Worm (Caenorhabditis elegans) whole organism, L1 larva: ENCODE measurements around the gene mdf-2.

Source experiments
- C04F5.9 ChIP-seq: sonication (generic microtip); optimal IDR thresholded peaks from 2 replicates; lab custom pipeline; 2016; ENCODE audit warnings: missing genetic modification characterization, missing compliant biosample characterization
- F16B12.6 ChIP-seq: fragments of 150-350 bp; optimal IDR thresholded peaks from 2 replicates; lab custom pipeline; 2014; ENCODE audit warnings: missing biosample characterization, missing genetic modification characterization
- Y116A8C.19 ChIP-seq: sonication (generic microtip); optimal IDR thresholded peaks from 2 replicates; lab custom pipeline; 2016; ENCODE audit warnings: missing compliant biosample characterization, missing genetic modification characterization, borderline replicate concordance
- aly-2 ChIP-seq: fragments of 150-350 bp; optimal IDR thresholded peaks from 2 replicates; lab custom pipeline; 2014; ENCODE audit warnings: missing biosample characterization, missing genetic modification characterization
- blmp-1 ChIP-seq: fragments of 150-350 bp; optimal IDR thresholded peaks from 2 replicates; lab custom pipeline; 2014; ENCODE audit warnings: missing biosample characterization, missing genetic modification characterization
- ceh-82 ChIP-seq, 3 experiments: fragments of 150-350 bp in 1 of 3; sonication (generic microtip) in 2 of 3; optimal IDR thresholded peaks; 2 replicates each; lab custom pipeline; 2014 to 2017; ENCODE audit warnings: missing biosample characterization in 3 of 3, missing genetic modification characterization in 3 of 3
- dpl-1 ChIP-seq, 3 experiments: fragments of 150-350 bp in 2 of 3; sonication (generic microtip) in 1 of 3; optimal IDR thresholded peaks; 2 replicates each; lab custom pipeline; 2014 to 2017; ENCODE audit warnings: missing biosample characterization in 3 of 3, missing genetic modification characterization in 3 of 3, missing genetic modification reagents in 3 of 3
- efl-1 ChIP-seq, 4 experiments: fragments of 150-350 bp; optimal IDR thresholded peaks in 3 of 4; peaks in 1 of 4; 1 replicate in 1 of 4; 2 replicates in 3 of 4; lab custom pipeline; 2014; ENCODE audit warnings: missing biosample characterization in 2 of 4, missing genetic modification characterization in 2 of 4, missing genetic modification reagents in 2 of 4
- fkh-8 ChIP-seq: sonication (generic microtip); optimal IDR thresholded peaks from 2 replicates; lab custom pipeline; 2016; ENCODE audit warnings: mild to moderate bottlenecking, missing genetic modification characterization, missing compliant biosample characterization
- hlh-4 ChIP-seq: sonication (generic microtip); optimal IDR thresholded peaks from 2 replicates; lab custom pipeline; 2016; ENCODE audit warnings: mild to moderate bottlenecking, missing genetic modification characterization, missing compliant biosample characterization
- hpl-2 ChIP-seq: fragments of 150-350 bp; optimal IDR thresholded peaks from 2 replicates; lab custom pipeline; 2014; ENCODE audit warnings: missing biosample characterization, missing genetic modification reagents, missing genetic modification characterization
- lin-13 ChIP-seq: fragments of 150-350 bp; optimal IDR thresholded peaks from 2 replicates; lab custom pipeline; 2014; ENCODE audit warnings: missing biosample characterization, missing genetic modification reagents, missing genetic modification characterization
- lin-14 ChIP-seq: fragments of 200-800 bp; sonication (Bioruptor generic); optimal IDR thresholded peaks from 2 replicates; lab custom pipeline; 2018; ENCODE audit warnings: mild to moderate bottlenecking, missing genetic modification characterization, moderate library complexity, missing compliant biosample characterization
- lsy-2 ChIP-seq, 2 experiments: fragments of 150-350 bp; optimal IDR thresholded peaks; 2 replicates each; lab custom pipeline; 2014; ENCODE audit warnings: missing biosample characterization in 2 of 2, missing genetic modification characterization in 2 of 2
- mdl-1 ChIP-seq, 2 experiments: fragments of 150-350 bp; optimal IDR thresholded peaks; 2 replicates each; lab custom pipeline; 2014 to 2017; ENCODE audit warnings: missing biosample characterization in 2 of 2, missing genetic modification characterization in 2 of 2, inconsistent platforms in 1 of 2
- mef-2 ChIP-seq: fragments of 150-350 bp; optimal IDR thresholded peaks from 2 replicates; lab custom pipeline; 2014; ENCODE audit warnings: missing biosample characterization, missing genetic modification characterization
- nhr-11 ChIP-seq: fragments of 150-350 bp; optimal IDR thresholded peaks from 2 replicates; lab custom pipeline; 2014; ENCODE audit warnings: missing biosample characterization, missing genetic modification characterization
- nhr-12 ChIP-seq: sonication (generic microtip); optimal IDR thresholded peaks from 2 replicates; lab custom pipeline; 2017; ENCODE audit warnings: missing biosample characterization, missing genetic modification characterization
- nhr-237 ChIP-seq: fragments of 150-350 bp; optimal IDR thresholded peaks from 2 replicates; lab custom pipeline; 2014; ENCODE audit warnings: missing biosample characterization, missing genetic modification characterization
- nhr-71 ChIP-seq: sonication (generic microtip); optimal IDR thresholded peaks from 2 replicates; lab custom pipeline; 2016; ENCODE audit warnings: mild to moderate bottlenecking, missing genetic modification characterization, moderate library complexity, missing compliant biosample characterization
- nhr-77 ChIP-seq: fragments of 150-350 bp; optimal IDR thresholded peaks from 2 replicates; lab custom pipeline; 2014; ENCODE audit warnings: missing biosample characterization, missing genetic modification characterization
- nhr-85 ChIP-seq: sonication (generic microtip); peaks from one replicate; lab custom pipeline; 2016; ENCODE audit warnings: missing genetic modification characterization, inconsistent platforms, missing compliant biosample characterization
- pqm-1 ChIP-seq: sonication (generic microtip); optimal IDR thresholded peaks from 3 replicates; lab custom pipeline; 2017; ENCODE audit warnings: missing biosample characterization, missing genetic modification characterization
- rnt-1 ChIP-seq: sonication (generic microtip); optimal IDR thresholded peaks from 2 replicates; lab custom pipeline; 2016; ENCODE audit warnings: mild to moderate bottlenecking, missing genetic modification characterization, moderate library complexity, missing compliant biosample characterization
- skn-1 ChIP-seq: fragments of 150-350 bp; optimal IDR thresholded peaks from 2 replicates; lab custom pipeline; 2014; ENCODE audit warnings: missing biosample characterization, missing genetic modification characterization
- snpc-4 ChIP-seq: fragments of 150-350 bp; optimal IDR thresholded peaks from 2 replicates; lab custom pipeline; 2014; ENCODE audit warnings: missing biosample characterization, missing genetic modification characterization
- snu-23 ChIP-seq: sonication (generic microtip); optimal IDR thresholded peaks from 2 replicates; lab custom pipeline; 2016; ENCODE audit warnings: missing genetic modification characterization, missing compliant biosample characterization
- tbx-2 ChIP-seq: sonication (generic microtip); optimal IDR thresholded peaks from 2 replicates; lab custom pipeline; 2016; ENCODE audit warnings: missing genetic modification characterization, missing compliant biosample characterization
- tlp-1 ChIP-seq: fragments of 150-350 bp; optimal IDR thresholded peaks from 2 replicates; lab custom pipeline; 2014; ENCODE audit warnings: missing biosample characterization, missing genetic modification characterization
- unc-130 ChIP-seq: fragments of 150-350 bp; optimal IDR thresholded peaks from 2 replicates; lab custom pipeline; 2017; ENCODE audit warnings: missing biosample characterization, missing genetic modification characterization, inconsistent platforms
- unc-86 ChIP-seq: sonication (generic microtip); optimal IDR thresholded peaks from 2 replicates; lab custom pipeline; 2016; ENCODE audit warnings: missing genetic modification characterization, missing compliant biosample characterization
- xbp-1 ChIP-seq: sonication (generic microtip); optimal IDR thresholded peaks from 2 replicates; lab custom pipeline; 2016; ENCODE audit warnings: missing genetic modification characterization, missing compliant biosample characterization
- zag-1 ChIP-seq: fragments of 150-350 bp; optimal IDR thresholded peaks from 2 replicates; lab custom pipeline; 2014; ENCODE audit warnings: missing biosample characterization, missing genetic modification characterization
- ztf-11 ChIP-seq, 2 experiments: sonication (generic microtip); optimal IDR thresholded peaks; 2 replicates each; lab custom pipeline; 2016 to 2017; ENCODE audit warnings: missing genetic modification characterization in 2 of 2, missing biosample characterization in 1 of 2, missing compliant biosample characterization in 1 of 2
- ztf-4 ChIP-seq: fragments of 150-350 bp; optimal IDR thresholded peaks from 2 replicates; lab custom pipeline; 2014; ENCODE audit warnings: missing biosample characterization, missing genetic modification characterization

mdf-2 gene

DNA sequence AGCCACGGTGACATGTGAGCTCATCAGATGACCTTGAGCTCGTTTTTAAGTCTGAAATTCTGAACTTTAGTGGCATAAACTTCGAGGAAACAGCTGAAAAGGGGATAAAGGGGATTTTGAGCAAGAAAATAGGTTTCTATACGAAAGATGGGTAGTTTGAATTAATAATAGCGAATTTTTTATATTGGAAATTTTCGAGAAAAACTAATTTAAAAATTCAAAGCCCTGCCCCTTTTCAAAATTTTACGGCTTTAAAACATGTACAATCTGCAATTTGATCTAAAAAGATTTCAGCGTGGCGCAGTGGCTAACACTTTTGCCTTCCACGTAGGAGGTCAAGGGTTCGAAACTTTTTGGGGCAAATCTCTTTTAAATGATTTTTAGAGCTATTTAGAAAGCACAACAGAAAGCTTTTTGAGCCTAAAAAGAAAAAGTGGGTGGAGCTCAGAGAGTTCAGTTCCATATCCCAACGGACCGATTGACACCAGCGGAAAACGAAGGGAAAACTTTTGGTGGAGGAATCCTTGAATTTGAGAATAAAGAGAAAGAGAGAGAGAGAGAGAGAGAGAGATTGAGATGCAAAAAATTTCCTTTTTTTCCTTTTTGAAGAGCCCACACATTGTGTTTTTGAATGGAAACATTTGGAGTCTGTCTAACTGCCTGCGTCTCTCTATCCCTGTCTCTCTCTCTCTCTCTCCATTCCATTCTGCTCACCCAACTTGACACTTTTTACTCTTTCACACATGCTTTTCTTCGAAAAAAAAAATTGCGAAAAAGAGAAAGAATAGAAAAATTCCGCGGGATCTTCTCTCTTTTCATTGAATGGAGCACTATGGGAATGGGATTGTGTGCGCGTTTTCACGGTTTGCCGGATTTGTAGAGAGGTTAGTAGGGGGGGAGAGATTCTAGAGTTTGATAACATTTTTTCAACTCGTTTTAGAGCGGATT, 23.3 kb upstream of the mdf-2 start, which contains the start of gene Y69A2AR.31 (continued):
- no peak for TF ChIP-seq unc-130 (tag; lab: Kevin White, UChicago)
- peak; percentile 6 for TF ChIP-seq fkh-8 (tag; lab: Kevin White, UChicago)
- TF ChIP-seq lin-14 = peak; percentile 83
- TF ChIP-seq rnt-1 (tag; lab: Kevin White, UChicago) = peak; percentile 26
- TF ChIP-seq dpl-1 (GFP tag; optimal IDR thresholded peaks at IDR 0.05; lab: Kevin White, UChicago) = peak in 2 of 3 experiments; percentile 9 to 25
- peak in 1 of 3 experiments; percentile 55 for TF ChIP-seq ceh-82 (tag; optimal IDR thresholded peaks at IDR 0.05; lab: Kevin White, UChicago)

DNA sequence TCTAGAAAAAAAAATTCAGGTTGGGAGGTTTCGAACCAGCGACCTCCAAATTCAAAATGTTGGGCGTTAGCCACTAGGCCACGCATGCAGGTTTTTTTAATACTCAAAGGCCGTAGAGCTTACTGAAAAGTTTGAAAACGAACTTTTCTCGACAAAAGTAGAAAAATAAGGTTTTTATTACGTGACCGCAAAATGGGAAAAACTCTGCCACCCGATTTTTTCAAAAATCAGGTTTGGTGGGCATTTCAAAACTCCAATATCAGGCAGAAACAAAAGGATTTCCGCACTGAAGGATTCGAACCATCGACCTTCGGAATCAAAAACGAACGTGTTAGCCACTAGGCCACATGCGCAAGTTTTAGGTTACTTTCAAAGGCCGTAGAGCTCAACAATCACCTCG, 17.8 kb upstream of the mdf-2 start:
- TF ChIP-seq mef-2 (tag; lab: Kevin White, UChicago) (no peak), aly-2 (no peak), tbx-2 (tag; lab: Kevin White, UChicago) (no peak), snpc-4 (no peak), nhr-11 (tag; lab: Kevin White, UChicago) (no peak), hpl-2 (no peak), pqm-1 (tag; lab: Kevin White, UChicago) (no peak), ztf-4 (tag; lab: Kevin White, UChicago) (no peak), Y116A8C.19 (no peak), F16B12.6 (tag; lab: Kevin White, UChicago) (no peak), lin-13 (no peak), nhr-71 (tag; lab: Kevin White, UChicago) (no peak), unc-86 (tag; lab: Kevin White, UChicago) (no peak), mdl-1 (tag; optimal IDR thresholded peaks at IDR 0.05; lab: Kevin White, UChicago) (no peak), nhr-85 (no peak), blmp-1 (no peak), lin-14 (no peak), nhr-12 (tag; lab: Kevin White, UChicago) (no peak)

DNA sequence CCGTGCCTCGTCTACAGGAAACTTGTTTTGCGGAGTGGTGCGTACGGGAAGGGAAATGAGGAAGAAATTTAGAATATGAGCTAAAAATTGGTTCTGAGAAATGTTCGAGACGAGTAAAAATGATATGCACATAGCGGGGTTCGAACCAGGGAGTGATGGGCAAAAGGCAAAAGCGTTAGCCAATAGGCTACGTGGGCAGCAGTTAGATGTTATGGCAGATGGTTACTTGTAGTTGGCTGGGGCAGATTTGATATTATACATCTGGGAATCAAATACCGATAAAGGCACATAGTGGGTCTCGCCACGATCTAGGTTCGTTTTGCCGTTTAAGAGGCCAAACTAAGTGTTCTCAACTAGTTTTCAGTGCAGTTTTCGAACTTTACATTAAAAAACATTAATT, 16.4 kb upstream of the mdf-2 start:
- TF ChIP-seq snpc-4 (no peak), lsy-2 (tag; optimal IDR thresholded peaks at IDR 0.05; lab: Kevin White, UChicago) (no peak), snu-23 (GFP tag; lab: Kevin White, UChicago) (peak; percentile 11), efl-1 (optimal IDR thresholded peaks at IDR 0.05; lab: Kevin White, UChicago) (peak in 1 of 2 experiments; percentile 15), efl-1 (GFP tag; optimal IDR thresholded peaks at IDR 0.05 in 1 of 2; lab: Kevin White, UChicago) (no peak), nhr-77 (tag; lab: Kevin White, UChicago) (no peak), aly-2 (no peak), tlp-1 (no peak), C04F5.9 (tag; lab: Kevin White, UChicago) (no peak), ztf-11 (tag; optimal IDR thresholded peaks at IDR 0.05; lab: Kevin White, UChicago) (no peak), zag-1 (tag; lab: Kevin White, UChicago) (no peak), skn-1 (tag; lab: Kevin White, UChicago) (no peak), hlh-4 (tag; lab: Kevin White, UChicago) (no peak), rnt-1 (tag; lab: Kevin White, UChicago) (peak; percentile 12), unc-86 (tag; lab: Kevin White, UChicago) (no peak), xbp-1 (tag; lab: Kevin White, UChicago) (no peak), pqm-1 (tag; lab: Kevin White, UChicago) (no peak), ztf-4 (tag; lab: Kevin White, UChicago) (no peak), nhr-237 (tag; lab: Kevin White, UChicago) (no peak)
